Worm (Caenorhabditis elegans): ENCODE data around the gene mig-39.

The mig-39 gene

ce11 chrIII:8446534-8446933, 20.3 kb upstream of the mig-39 start, which contains the start of gene hsp-110:
hsp-110 (minus strand) TSS chrIII:8446909.
- TF ChIP-seq egrh-3 (GFP tag; IDR thresholded peaks at IDR 0.05) (no peak), snpc-4 (GFP tag; optimal IDR thresholded peaks at IDR 0.05) (no peak), snpc-4 (tag; optimal IDR thresholded peaks at IDR 0.05) (peak in 1 of 4 experiments; percentile 18), ztf-25 (GFP tag; IDR thresholded peaks at IDR 0.05) (peak; percentile 18; the same call in 1 of the 2 replicates), ceh-40 (GFP tag; IDR thresholded peaks at IDR 0.05) (peak; percentile 44; the same call in 1 of the 2 replicates), dox-1 (GFP tag; IDR thresholded peaks at IDR 0.05) (peak; percentile 82; the same call in 1 of the 2 replicates), ztf-18 (tag; optimal IDR thresholded peaks at IDR 0.05) (peak; percentile 24), chd-7 (tag; optimal IDR thresholded peaks at IDR 0.05) (no peak), ceh-79 (tag; optimal IDR thresholded peaks at IDR 0.05) (no peak), sptf-2 (GFP tag; optimal IDR thresholded peaks at IDR 0.05) (peak; percentile 75), lin-26 (GFP tag; IDR thresholded peaks at IDR 0.05) (peak; percentile 67), pbrm-1 (GFP tag; IDR thresholded peaks at IDR 0.05) (0 out of 2 replicates have a peak, but pooled peaks have one; percentile 12)

ce11 chrIII:8446940-8447403, 19.9 kb upstream of the mig-39 start, which contains the start of gene rpn-3:
rpn-3 (plus strand) TSS chrIII:8447353.
- TF ChIP-seq Y53G8AR.9 (GFP tag; conservative IDR thresholded peaks at IDR 0.05) = peak; percentile 97
- peak; percentile 93 for TF ChIP-seq pbrm-1 (GFP tag; IDR thresholded peaks at IDR 0.05)
- peak; percentile 38 for TF ChIP-seq snpc-4 (GFP tag; optimal IDR thresholded peaks at IDR 0.05)
- peak; percentile 46 to 84 (median 66) for TF ChIP-seq snpc-4 (tag; optimal IDR thresholded peaks at IDR 0.05)
- peak; percentile 77 for TF ChIP-seq gei-17 (GFP tag; optimal IDR thresholded peaks at IDR 0.05)
- TF ChIP-seq B0336.3 (GFP tag; IDR thresholded peaks at IDR 0.05) = peak; percentile 85
- TF ChIP-seq nfya-1 (tag; optimal IDR thresholded peaks at IDR 0.05; ENCODE audit: borderline replicate concordance, insufficient read depth) = no peak
- peak; percentile 49 for TF ChIP-seq ztf-3 (GFP tag; optimal IDR thresholded peaks at IDR 0.05)
- TF ChIP-seq unc-62 (GFP tag; optimal IDR thresholded peaks at IDR 0.05) = peak; percentile 2
- peak; percentile 81 for TF ChIP-seq pha-4 (tag; optimal IDR thresholded peaks at IDR 0.05)
- peak; percentile 79 for TF ChIP-seq athp-1 (tag; optimal IDR thresholded peaks at IDR 0.05)
- TF ChIP-seq let-607 (tag; optimal IDR thresholded peaks at IDR 0.05) = peak in 1 of 2 experiments; percentile 92
- TF ChIP-seq bed-1 (GFP tag; IDR thresholded peaks at IDR 0.05) = no peak
- TF ChIP-seq hlh-12 (tag; optimal IDR thresholded peaks at IDR 0.05) = no peak
- TF ChIP-seq ceh-27 (GFP tag; optimal IDR thresholded peaks at IDR 0.05) = peak; percentile 90
- TF ChIP-seq ZK185.1 (tag; optimal IDR thresholded peaks at IDR 0.05; ENCODE audit: poor library complexity, severe bottlenecking) = peak; percentile 89
- TF ChIP-seq C06A6.2 (GFP tag; conservative IDR thresholded peaks at IDR 0.05) = peak; percentile 84
- TF ChIP-seq lin-40 (tag; optimal IDR thresholded peaks at IDR 0.05) = peak; percentile 96
- TF ChIP-seq let-526 (GFP tag; IDR thresholded peaks at IDR 0.05) = peak; percentile 83; the same call in 1 of the 2 replicates
- TF ChIP-seq Y79H2A.3 (GFP tag; conservative IDR thresholded peaks at IDR 0.05) = 0 out of 2 replicates have a peak, but pooled peaks have one; percentile 56
- peak in 1 of 2 experiments; percentile 26 for TF ChIP-seq rec-8 (tag; optimal IDR thresholded peaks at IDR 0.05)
- TF ChIP-seq egl-44 (GFP tag; IDR thresholded peaks at IDR 0.05) = peak; percentile 67; the same call in 1 of the 2 replicates
- no peak for TF ChIP-seq lag-1 (GFP tag; IDR thresholded peaks at IDR 0.05)
- peak; percentile 98 for TF ChIP-seq ekl-4 (GFP tag; IDR thresholded peaks at IDR 0.05)
- TF ChIP-seq hrde-1 (tag; optimal IDR thresholded peaks at IDR 0.05; ENCODE audit: borderline replicate concordance) = peak; percentile 17
- peak; percentile 64 for TF ChIP-seq dpl-1 (GFP tag; optimal IDR thresholded peaks at IDR 0.05)
- peak; percentile 80 for TF ChIP-seq ceh-91 (GFP tag; IDR thresholded peaks at IDR 0.05)
- TF ChIP-seq snpc-3.4 (tag; optimal IDR thresholded peaks at IDR 0.05) = peak; percentile 93
- TF ChIP-seq ztf-26 (tag; optimal IDR thresholded peaks at IDR 0.05) = peak; percentile 78
- TF ChIP-seq madf-8 (GFP tag; conservative IDR thresholded peaks at IDR 0.05) = peak; percentile 80
- 0 out of 2 replicates have a peak, but pooled peaks have one; percentile 13 for TF ChIP-seq ztf-6 (GFP tag; IDR thresholded peaks at IDR 0.05)
- peak; percentile 78 for TF ChIP-seq ceh-100 (GFP tag; IDR thresholded peaks at IDR 0.05)
- TF ChIP-seq ceh-58 (GFP tag; IDR thresholded peaks at IDR 0.05) = no peak
- no peak for TF ChIP-seq egrh-3 (GFP tag; IDR thresholded peaks at IDR 0.05)
- peak; percentile 95 for TF ChIP-seq lin-54 (GFP tag; optimal IDR thresholded peaks at IDR 0.05)
- TF ChIP-seq madf-3 (GFP tag; IDR thresholded peaks at IDR 0.05) = peak; percentile 94
- peak; percentile 49 for TF ChIP-seq chd-7 (tag; optimal IDR thresholded peaks at IDR 0.05)
- TF ChIP-seq T26A5.8 (tag; optimal IDR thresholded peaks at IDR 0.05) = no peak
